Worm (Caenorhabditis elegans): ENCODE measurements around the gene F58H1.7.

DNA sequence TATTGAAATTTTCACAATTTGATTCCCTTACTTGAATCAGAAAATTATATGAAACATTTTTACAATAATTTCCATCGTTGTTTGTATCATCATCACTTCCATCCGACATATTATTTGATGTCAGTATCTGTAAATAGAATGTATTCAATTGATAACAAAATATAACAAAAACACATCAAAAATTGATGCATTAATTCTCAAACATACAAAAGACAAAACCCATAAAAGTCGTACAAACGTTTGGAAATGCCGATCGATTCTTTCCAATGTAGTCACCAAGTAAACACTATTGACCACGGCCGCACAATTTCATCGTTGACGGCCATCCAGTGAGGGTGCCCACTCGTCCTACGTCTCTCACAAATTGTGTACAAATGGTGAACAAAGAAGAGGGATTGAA is 48.7 kb upstream of the F58H1.7 start, which contains the start of gene add-2:
- TF ChIP-seq lin-11 (tag; optimal IDR thresholded peaks at IDR 0.05) = no peak
- no peak for TF ChIP-seq nfya-1 (tag; optimal IDR thresholded peaks at IDR 0.05)
- TF ChIP-seq sox-4 (tag; optimal IDR thresholded peaks at IDR 0.05) = no peak
- TF ChIP-seq ceh-19 (GFP tag; optimal IDR thresholded peaks at IDR 0.05) = no peak
- TF ChIP-seq pag-3 (tag; optimal IDR thresholded peaks at IDR 0.05; ENCODE audit: borderline replicate concordance) = no peak
- no peak for TF ChIP-seq pha-4 (tag; optimal IDR thresholded peaks at IDR 0.05)

All from whole organism, late embryonic.